Fruit fly (Drosophila melanogaster): ENCODE results near the gene vito.

DNA sequence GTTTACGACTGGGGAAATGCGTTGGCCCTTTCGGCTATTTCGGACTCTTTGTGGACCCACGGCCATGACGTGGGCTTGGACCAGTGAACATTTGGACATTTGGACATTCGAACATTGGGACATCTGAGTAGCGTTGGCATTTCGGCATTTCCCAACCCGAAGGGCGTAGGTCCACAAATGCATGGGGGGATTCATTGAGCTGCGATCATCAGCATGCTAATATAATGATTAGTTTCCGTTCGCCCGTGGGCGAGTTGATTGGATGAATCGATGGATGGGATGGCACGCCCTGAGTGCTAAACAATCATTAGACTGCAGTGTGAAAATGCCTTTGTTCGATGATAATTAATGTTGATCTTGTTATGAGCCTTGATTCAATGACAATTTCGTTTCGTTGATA lies 10.3 kb upstream of the vito start:
- TF ChIP-seq toe (GFP tag; optimal IDR thresholded peaks at IDR 0.05) = no peak
- no peak for TF ChIP-seq CG1620 (GFP tag; optimal IDR thresholded peaks at IDR 0.05)
- TF ChIP-seq ovo (GFP tag; optimal IDR thresholded peaks at IDR 0.05) = no peak
- no peak for TF ChIP-seq Mnt (GFP tag; optimal IDR thresholded peaks at IDR 0.05)
